Worm (Caenorhabditis elegans) whole organism, L1 larva: ENCODE results near the gene mcm-2.

Source experiments
- aly-2 ChIP-seq: fragments of 150-350 bp; optimal IDR thresholded peaks from 2 replicates; lab custom pipeline; 2014; ENCODE audit warnings: missing biosample characterization, missing genetic modification characterization
- ceh-63 ChIP-seq: fragments of 200-800 bp; sonication (Bioruptor generic); optimal IDR thresholded peaks from 2 replicates; lab custom pipeline; 2018; ENCODE audit warnings: mild to moderate bottlenecking, missing genetic modification characterization, missing compliant biosample characterization
- ces-1 ChIP-seq: fragments of 150-350 bp; optimal IDR thresholded peaks from 2 replicates; lab custom pipeline; 2014; ENCODE audit warnings: missing biosample characterization, missing genetic modification reagents, missing genetic modification characterization
- fkh-10 ChIP-seq: sonication (generic microtip); optimal IDR thresholded peaks from 2 replicates; lab custom pipeline; 2017; ENCODE audit warnings: missing biosample characterization, missing genetic modification reagents, missing genetic modification characterization
- hlh-4 ChIP-seq: sonication (generic microtip); optimal IDR thresholded peaks from 2 replicates; lab custom pipeline; 2016; ENCODE audit warnings: mild to moderate bottlenecking, missing genetic modification characterization, missing compliant biosample characterization
- hpl-2 ChIP-seq: fragments of 150-350 bp; optimal IDR thresholded peaks from 2 replicates; lab custom pipeline; 2014; ENCODE audit warnings: missing biosample characterization, missing genetic modification reagents, missing genetic modification characterization
- snpc-4 ChIP-seq: fragments of 150-350 bp; optimal IDR thresholded peaks from 2 replicates; lab custom pipeline; 2014; ENCODE audit warnings: missing biosample characterization, missing genetic modification characterization
- ztf-4 ChIP-seq: fragments of 150-350 bp; optimal IDR thresholded peaks from 2 replicates; lab custom pipeline; 2014; ENCODE audit warnings: missing biosample characterization, missing genetic modification characterization

DNA sequence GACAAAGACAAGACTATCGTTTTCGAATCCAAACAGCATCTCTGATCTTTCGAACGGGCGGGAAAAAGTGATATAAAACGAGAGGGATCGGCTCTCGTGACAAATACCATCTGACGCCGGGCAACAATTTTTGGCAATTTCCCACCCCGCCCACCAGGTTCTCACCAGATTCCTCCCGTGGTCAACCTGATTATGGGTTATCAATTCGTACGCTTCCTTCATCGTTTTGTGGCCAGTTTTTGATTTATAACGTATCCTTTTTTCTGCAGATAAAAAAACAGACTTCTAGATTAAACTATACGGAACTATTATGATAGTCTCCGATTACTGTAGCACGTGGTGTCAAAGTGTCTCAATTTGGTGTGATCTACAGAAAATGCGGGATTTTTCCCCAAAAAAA, 46.5 kb upstream of the mcm-2 start:
- TF ChIP-seq hpl-2 (GFP tag; lab: Kevin White, UChicago) (no peak), fkh-10 (GFP tag; lab: Kevin White, UChicago) (no peak), ces-1 (GFP tag; lab: Kevin White, UChicago) (no peak), snpc-4 (tag; lab: Kevin White, UChicago) (no peak), ztf-4 (tag; lab: Kevin White, UChicago) (no peak), aly-2 (tag; lab: Kevin White, UChicago) (no peak), hlh-4 (tag; lab: Kevin White, UChicago) (no peak), ceh-63 (GFP tag; lab: Kevin White, UChicago) (no peak)
